Worm (Caenorhabditis elegans) whole organism, early embryonic: ENCODE results near the gene tax-4.

ENCODE experiments used
- flt-1 ChIP-seq: fragments of 200-800 bp; sonication (Bioruptor generic); IDR thresholded peaks from 2 replicates; pipeline ENCODE4 v1.3.6; 2022; ENCODE audit warnings: missing genetic modification characterization, missing compliant biosample characterization
- sea-1 ChIP-seq: fragments of 200-800 bp; sonication (Bioruptor generic); conservative IDR thresholded peaks from 2 replicates; pipeline ENCODE4 v1.3.6; 2022; ENCODE audit warnings: missing genetic modification characterization, missing compliant biosample characterization
- tbx-11 ChIP-seq: fragments of 200-800 bp; sonication (Bioruptor generic); IDR thresholded peaks from 2 replicates; pipeline ENCODE4 v1.3.6; 2022; ENCODE audit warnings: missing genetic modification characterization, missing compliant biosample characterization
- tbx-37 ChIP-seq: fragments of 200-800 bp; sonication (Bioruptor generic); conservative IDR thresholded peaks from 2 replicates; pipeline ENCODE4 v1.3.6; 2022; ENCODE audit warnings: missing genetic modification reagents, missing genetic modification characterization, missing compliant biosample characterization

DNA sequence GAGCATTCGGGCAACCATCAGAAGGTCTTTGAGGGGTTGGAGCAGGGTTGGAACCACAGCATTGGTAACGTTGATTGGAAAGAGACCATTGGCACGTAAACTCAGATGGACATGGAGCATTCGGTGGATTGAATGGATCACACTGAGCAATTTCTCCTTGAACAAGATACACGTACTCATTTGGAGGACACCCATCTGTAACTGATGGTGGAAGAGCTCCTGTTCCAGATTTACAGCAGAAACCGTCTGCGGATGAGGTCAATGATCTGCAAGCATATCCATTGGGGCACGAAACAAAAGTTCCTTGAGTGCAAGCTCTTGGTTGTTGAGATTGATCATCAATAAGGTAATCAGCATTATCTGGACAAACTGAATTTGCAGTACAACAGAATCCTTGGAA, 20.6 kb downstream of the tax-4 start:
- TF ChIP-seq tbx-37 (GFP tag; lab: Robert Waterston, UW) = no peak
- no peak for TF ChIP-seq sea-1 (GFP tag; lab: Robert Waterston, UW)
- no peak for TF ChIP-seq flt-1
- TF ChIP-seq tbx-11 = no peak
